Fruit fly (Drosophila melanogaster) whole organism, embryonic: ENCODE measurements around the gene Elo68alpha.

Experiments
- Atf6 ChIP-seq: fragments of 200-800 bp; sonication (Bioruptor generic); IDR thresholded peaks from 2 replicates; pipeline ENCODE4 v1.3.6; 2022; ENCODE audit warnings: missing biosample characterization, missing genetic modification characterization
- BtbVII ChIP-seq: fragments of 200-800 bp; sonication (Bioruptor generic); optimal IDR thresholded peaks from 3 replicates; lab custom pipeline; 2017; ENCODE audit warnings: missing biosample characterization, mild to moderate bottlenecking, missing genetic modification characterization
- CG11398 ChIP-seq: fragments of 200-800 bp; sonication (Bioruptor generic); optimal IDR thresholded peaks from 2 replicates; lab custom pipeline; 2016; ENCODE audit warnings: missing biosample characterization, missing genetic modification characterization
- CG11456 ChIP-seq: fragments of 200-800 bp; sonication (Bioruptor generic); IDR thresholded peaks from 3 replicates; pipeline ENCODE4 v1.3.6; 2022; ENCODE audit warnings: missing biosample characterization, missing genetic modification characterization
- CG11504 ChIP-seq: fragments of 200-800 bp; sonication (Bioruptor generic); optimal IDR thresholded peaks from 3 replicates; lab custom pipeline; 2019; ENCODE audit warnings: missing biosample characterization, mild to moderate bottlenecking, missing genetic modification characterization, moderate library complexity
- CG12942 ChIP-seq: fragments of 200-800 bp; sonication (Bioruptor generic); optimal IDR thresholded peaks from 3 replicates; lab custom pipeline; 2016; ENCODE audit warnings: missing biosample characterization, missing genetic modification characterization
- CG13775 ChIP-seq: fragments of 200-800 bp; sonication (Bioruptor generic); optimal IDR thresholded peaks from 3 replicates; lab custom pipeline; 2017; ENCODE audit warnings: missing biosample characterization, mild to moderate bottlenecking, missing genetic modification characterization
- CG13894 ChIP-seq: fragments of 200-800 bp; sonication (Bioruptor generic); optimal IDR thresholded peaks from 3 replicates; lab custom pipeline; 2018; ENCODE audit warnings: missing biosample characterization, mild to moderate bottlenecking, missing genetic modification characterization, moderate library complexity
- CG15073 ChIP-seq: fragments of 200-800 bp; sonication (Bioruptor generic); optimal IDR thresholded peaks from 2 replicates; lab custom pipeline; 2016; ENCODE audit warnings: missing biosample characterization, missing genetic modification characterization
- CG15479 ChIP-seq: fragments of 200-800 bp; sonication (Bioruptor generic); optimal IDR thresholded peaks from 3 replicates; lab custom pipeline; 2019; ENCODE audit warnings: missing biosample characterization, mild to moderate bottlenecking, missing genetic modification characterization, moderate library complexity
- CG17361 ChIP-seq: fragments of 200-800 bp; sonication (Bioruptor generic); IDR thresholded peaks from 3 replicates; pipeline ENCODE4 v1.3.6; 2022; ENCODE audit warnings: missing biosample characterization, missing genetic modification characterization
- CG17385 ChIP-seq: fragments of 200-800 bp; sonication (Bioruptor generic); optimal IDR thresholded peaks from 3 replicates; lab custom pipeline; 2018; ENCODE audit warnings: missing biosample characterization, mild to moderate bottlenecking, missing genetic modification characterization
- CG2889 ChIP-seq: fragments of 200-800 bp; sonication (Bioruptor generic); IDR thresholded peaks from 3 replicates; pipeline ENCODE4 v1.3.6; 2022; ENCODE audit warnings: missing biosample characterization, missing genetic modification characterization
- CG30020 ChIP-seq: fragments of 200-800 bp; optimal IDR thresholded peaks from 2 replicates; lab custom pipeline; 2019; ENCODE audit warnings: missing biosample characterization, mild to moderate bottlenecking, missing genetic modification characterization, moderate library complexity
- CG31441 ChIP-seq: fragments of 200-800 bp; sonication (Bioruptor generic); IDR thresholded peaks from 2 replicates; pipeline ENCODE4 v1.3.6; 2022; ENCODE audit warnings: missing biosample characterization, missing genetic modification characterization
- CG32532 ChIP-seq: fragments of 200-800 bp; sonication (Bioruptor generic); IDR thresholded peaks from 2 replicates; pipeline ENCODE4 v1.3.6; 2022; ENCODE audit warnings: missing biosample characterization, missing genetic modification characterization
- CG34224 ChIP-seq: fragments of 200-800 bp; sonication (Bioruptor generic); IDR thresholded peaks from 3 replicates; pipeline ENCODE4 v1.3.6; 2022; ENCODE audit warnings: missing biosample characterization, missing genetic modification characterization; ENCODE audit not compliant: partially characterized antibody
- CG6272 ChIP-seq: fragments of 200-800 bp; sonication (Bioruptor generic); IDR thresholded peaks from 2 replicates; pipeline ENCODE4 v1.3.6; 2022; ENCODE audit warnings: missing biosample characterization, missing genetic modification characterization
- CG9215 ChIP-seq: fragments of 200-800 bp; sonication (Bioruptor generic); IDR thresholded peaks from 2 replicates; pipeline ENCODE4 v1.3.6; 2022; ENCODE audit warnings: missing biosample characterization, missing genetic modification characterization
- CTCF ChIP-seq: fragments of 200-800 bp; sonication (Bioruptor generic); optimal IDR thresholded peaks from 2 replicates; lab custom pipeline; 2017; ENCODE audit warnings: missing biosample characterization, mild to moderate bottlenecking, missing genetic modification characterization, moderate library complexity
- Dbx ChIP-seq: fragments of 200-800 bp; sonication (Bioruptor generic); IDR thresholded peaks from 3 replicates; pipeline ENCODE4 v1.3.6; 2022; ENCODE audit warnings: missing biosample characterization, missing genetic modification characterization
- Fer2 ChIP-seq: fragments of 200-800 bp; sonication (Bioruptor generic); optimal IDR thresholded peaks from 2 replicates; lab custom pipeline; 2018; ENCODE audit warnings: missing biosample characterization, mild to moderate bottlenecking, missing genetic modification characterization, moderate library complexity
- HmgZ ChIP-seq: fragments of 200-800 bp; sonication (Bioruptor generic); optimal IDR thresholded peaks from 2 replicates; lab custom pipeline; 2018; ENCODE audit warnings: missing biosample characterization, mild to moderate bottlenecking, missing genetic modification characterization
- Hr51 ChIP-seq, 2 experiments: fragments of 200-800 bp; sonication (Bioruptor generic); optimal IDR thresholded peaks; 2 replicates in 1 of 2; 3 replicates in 1 of 2; lab custom pipeline; 2016 to 2018; ENCODE audit warnings: missing biosample characterization in 2 of 2, missing genetic modification characterization in 2 of 2, mild to moderate bottlenecking in 1 of 2, moderate library complexity in 1 of 2
- Myb ChIP-seq: fragments of 200-800 bp; sonication (Bioruptor generic); optimal IDR thresholded peaks from 2 replicates; lab custom pipeline; 2016; ENCODE audit warnings: missing biosample characterization, missing genetic modification characterization
- Six4 ChIP-seq: fragments of 200-800 bp; sonication (Bioruptor generic); optimal IDR thresholded peaks from 2 replicates; lab custom pipeline; 2016; ENCODE audit warnings: missing biosample characterization, missing genetic modification characterization
- Sry-δ ChIP-seq: fragments of 200-800 bp; sonication (Bioruptor generic); optimal IDR thresholded peaks from 2 replicates; lab custom pipeline; 2016; ENCODE audit warnings: missing biosample characterization, missing genetic modification characterization
- Stat92E ChIP-seq, 3 experiments: fragments of >200 bp in 2 of 3; fragments of 200-800 bp in 1 of 3; sonication (Bioruptor generic) in 1 of 3; optimal IDR thresholded peaks; 2 replicates each; lab custom pipeline; 2017 to 2019; ENCODE audit warnings: missing biosample characterization in 3 of 3, missing genetic modification characterization in 3 of 3, mild to moderate bottlenecking in 1 of 3, moderate library complexity in 1 of 3
- ato ChIP-seq: fragments of 200-800 bp; sonication (Bioruptor generic); IDR thresholded peaks from 2 replicates; pipeline ENCODE4 v1.3.6; 2022; ENCODE audit warnings: missing biosample characterization, missing genetic modification characterization; ENCODE audit not compliant: partially characterized antibody
- caup ChIP-seq: fragments of 200-800 bp; sonication (Bioruptor generic); optimal IDR thresholded peaks from 3 replicates; lab custom pipeline; 2017; ENCODE audit warnings: missing biosample characterization, mild to moderate bottlenecking, missing genetic modification characterization, moderate library complexity; ENCODE audit not compliant: severe bottlenecking
- dati ChIP-seq: fragments of 200-800 bp; sonication (Bioruptor generic); IDR thresholded peaks from 2 replicates; pipeline ENCODE4 v1.3.6; 2022; ENCODE audit warnings: missing biosample characterization, missing genetic modification characterization
- dm ChIP-seq: fragments of 200-800 bp; sonication (Bioruptor generic); optimal IDR thresholded peaks from 3 replicates; lab custom pipeline; 2016; ENCODE audit warnings: missing biosample characterization, missing genetic modification characterization
- dmrt11E ChIP-seq: fragments of 200-800 bp; sonication (Bioruptor generic); optimal IDR thresholded peaks from 3 replicates; lab custom pipeline; 2018; ENCODE audit warnings: missing biosample characterization, mild to moderate bottlenecking, missing genetic modification characterization, moderate library complexity
- en ChIP-seq: fragments of 200-800 bp; sonication (Bioruptor generic); optimal IDR thresholded peaks from 2 replicates; lab custom pipeline; 2016; ENCODE audit warnings: missing biosample characterization, missing genetic modification characterization
- fd64A ChIP-seq: fragments of 200-800 bp; sonication (Bioruptor generic); optimal IDR thresholded peaks from 3 replicates; lab custom pipeline; 2018; ENCODE audit warnings: missing biosample characterization, mild to moderate bottlenecking, missing genetic modification characterization
- grn ChIP-seq: fragments of 200-800 bp; sonication (Bioruptor generic); optimal IDR thresholded peaks from 3 replicates; lab custom pipeline; 2017; ENCODE audit warnings: missing biosample characterization, missing genetic modification characterization
- hkb ChIP-seq, 2 experiments: fragments of 200-800 bp in 1 of 2; fragments of >200 bp in 1 of 2; sonication (Bioruptor generic) in 1 of 2; IDR thresholded peaks in 1 of 2; optimal IDR thresholded peaks in 1 of 2; 2 replicates each; pipeline versions ENCODE4 v1.3.6 to Lab custom; 2017 to 2022; ENCODE audit warnings: missing biosample characterization in 1 of 2, missing genetic modification characterization in 1 of 2
- insv ChIP-seq, 2 experiments: fragments of 200-800 bp; sonication (Bioruptor generic); optimal IDR thresholded peaks; 3 replicates each; lab custom pipeline; 2016 to 2018; ENCODE audit warnings: missing biosample characterization in 2 of 2, missing genetic modification characterization in 2 of 2
- inv ChIP-seq: fragments of 200-800 bp; sonication (Bioruptor generic); IDR thresholded peaks from 2 replicates; pipeline ENCODE4 v1.3.6; 2022; ENCODE audit warnings: missing biosample characterization, missing genetic modification characterization; ENCODE audit not compliant: partially characterized antibody
- otp ChIP-seq: fragments of 200-800 bp; sonication (Bioruptor generic); IDR thresholded peaks from 3 replicates; pipeline ENCODE4, ENCODE4 v1.3.6; 2022; ENCODE audit warnings: missing biosample characterization, missing genetic modification characterization
- peb ChIP-seq: fragments of 200-800 bp; sonication (Bioruptor generic); IDR thresholded peaks from 2 replicates; pipeline ENCODE4 v1.3.6; 2022; ENCODE audit warnings: missing biosample characterization, missing genetic modification characterization
- pho ChIP-seq: fragments of 200-800 bp; sonication (Bioruptor generic); optimal IDR thresholded peaks from 2 replicates; lab custom pipeline; 2016; ENCODE audit warnings: missing biosample characterization, missing genetic modification characterization
- phol ChIP-seq: fragments of 200-800 bp; sonication (Bioruptor generic); optimal IDR thresholded peaks from 3 replicates; lab custom pipeline; 2018; ENCODE audit warnings: missing biosample characterization, mild to moderate bottlenecking, missing genetic modification characterization, moderate library complexity
- psq ChIP-seq: fragments of 200-800 bp; sonication (Bioruptor generic); optimal IDR thresholded peaks from 2 replicates; lab custom pipeline; 2017; ENCODE audit warnings: missing biosample characterization, missing genetic modification characterization
- ro ChIP-seq: fragments of 200-800 bp; sonication (Bioruptor generic); IDR thresholded peaks from 2 replicates; pipeline ENCODE4 v1.3.6; 2022; ENCODE audit warnings: missing biosample characterization, missing genetic modification characterization
- sens-2 ChIP-seq: fragments of 200-800 bp; sonication (Bioruptor generic); IDR thresholded peaks from 2 replicates; pipeline ENCODE4 v1.3.6; 2022; ENCODE audit warnings: missing biosample characterization, missing genetic modification characterization
- sqz ChIP-seq: fragments of 200-800 bp; sonication (Bioruptor generic); optimal IDR thresholded peaks from 3 replicates; lab custom pipeline; 2018; ENCODE audit warnings: missing biosample characterization, mild to moderate bottlenecking, missing genetic modification characterization
- tap ChIP-seq: fragments of 200-800 bp; optimal IDR thresholded peaks from 3 replicates; lab custom pipeline; 2019; ENCODE audit warnings: missing biosample characterization, mild to moderate bottlenecking, missing genetic modification characterization, moderate library complexity
- tna ChIP-seq: fragments of 200-800 bp; sonication (Bioruptor generic); IDR thresholded peaks from 2 replicates; pipeline ENCODE4 v1.3.6; 2022; ENCODE audit warnings: missing biosample characterization, missing genetic modification characterization; ENCODE audit not compliant: partially characterized antibody
- unc-4 ChIP-seq: fragments of 200-800 bp; sonication (Bioruptor generic); IDR thresholded peaks from 2 replicates; pipeline ENCODE4 v1.3.6; 2022; ENCODE audit warnings: missing biosample characterization, missing genetic modification characterization; ENCODE audit not compliant: partially characterized antibody

Elo68alpha gene

dm6 chr3L:11123088-11123487, 20.3 kb upstream of the Elo68alpha start, which contains the start of the genes Ufd1 and NaPi-III (continued):
- no peak for TF ChIP-seq CG15073 (GFP tag; lab: Kevin White, UChicago)
- TF ChIP-seq Myb (GFP tag; lab: Kevin White, UChicago) = peak; percentile 81
- peak; percentile 61 for TF ChIP-seq CG11504 (tag; lab: Kevin White, UChicago)
- TF ChIP-seq psq (GFP tag; lab: Kevin White, UChicago) = no peak
- TF ChIP-seq CG12942 (GFP tag; lab: Kevin White, UChicago) = no peak
- TF ChIP-seq CG9215 (GFP tag; lab: Robert Waterston, UW) = no peak; the same call in 1 of the 2 replicates
- TF ChIP-seq Hr51 (GFP tag; optimal IDR thresholded peaks at IDR 0.05; lab: Kevin White, UChicago) = peak in 1 of 2 experiments; percentile 12
- TF ChIP-seq Fer2 (tag; lab: Kevin White, UChicago) = no peak
- peak; percentile 75 for TF ChIP-seq CG32532 (GFP tag; lab: Robert Waterston, UW)
- peak; percentile 71; the same call in 1 of the 2 replicates for TF ChIP-seq inv (GFP tag; lab: Robert Waterston, UW)
- TF ChIP-seq CG34224 = peak; percentile 72
- peak; percentile 76 for TF ChIP-seq tna (GFP tag; lab: Robert Waterston, UW)
- peak; percentile 20 for TF ChIP-seq dmrt11E (tag; lab: Kevin White, UChicago)
- no peak for TF ChIP-seq en
- no peak for TF ChIP-seq ro (GFP tag; lab: Robert Waterston, UW)
- no peak for TF ChIP-seq BtbVII (GFP tag; lab: Kevin White, UChicago)
- no peak for TF ChIP-seq otp (GFP tag; lab: Robert Waterston, UW)
- TF ChIP-seq insv (GFP tag; optimal IDR thresholded peaks at IDR 0.05; lab: Kevin White, UChicago) = peak in 1 of 2 experiments; percentile 72
- no peak for TF ChIP-seq CG17385 (GFP tag; lab: Kevin White, UChicago)
- peak; percentile 68 for TF ChIP-seq CG15479 (GFP tag; lab: Kevin White, UChicago)
- no peak for TF ChIP-seq tap (tag; lab: Kevin White, UChicago)
- TF ChIP-seq Stat92E (GFP tag; optimal IDR thresholded peaks at IDR 0.05; lab: Kevin White, UChicago) = peak in 1 of 3 experiments; percentile 80
- peak; percentile 84 for TF ChIP-seq ato (GFP tag; lab: Robert Waterston, UW)
- no peak for TF ChIP-seq peb (GFP tag; lab: Robert Waterston, UW)
- TF ChIP-seq unc-4 (GFP tag; lab: Robert Waterston, UW) = peak; percentile 92
- TF ChIP-seq grn (GFP tag; lab: Kevin White, UChicago) = no peak
- TF ChIP-seq sqz (GFP tag; lab: Kevin White, UChicago) = peak; percentile 88
- TF ChIP-seq sens-2 (GFP tag; lab: Robert Waterston, UW) = no peak
- no peak for TF ChIP-seq CG11398 (GFP tag; lab: Kevin White, UChicago)
- peak; percentile 27; the same call in 1 of the 2 replicates for TF ChIP-seq CG6272 (GFP tag; lab: Robert Waterston, UW)
- no peak for TF ChIP-seq Six4 (GFP tag; lab: Kevin White, UChicago)
- TF ChIP-seq fd64A = no peak
- TF ChIP-seq CG17361 (GFP tag; lab: Robert Waterston, UW) = no peak
- TF ChIP-seq CG11456 (GFP tag; lab: Robert Waterston, UW) = peak; percentile 75; the same call in 2 of the 3 replicates
- peak; percentile 80 for TF ChIP-seq CG13894 (tag; lab: Kevin White, UChicago)
- TF ChIP-seq Atf6 (GFP tag; lab: Robert Waterston, UW) = 0 out of 2 replicates have a peak, but pooled peaks have one; percentile 16
- TF ChIP-seq Sry-δ (GFP tag; lab: Kevin White, UChicago) = peak; percentile 97
- peak; percentile 46 for TF ChIP-seq CG13775 (GFP tag; lab: Kevin White, UChicago)
- peak; percentile 69; the same call in 2 of the 3 replicates for TF ChIP-seq Dbx (GFP tag; lab: Robert Waterston, UW)
- TF ChIP-seq phol (tag; lab: Kevin White, UChicago) = peak; percentile 59
- TF ChIP-seq CG30020 (tag; lab: Kevin White, UChicago) = peak; percentile 19
- peak; percentile 91 for TF ChIP-seq HmgZ (tag; lab: Kevin White, UChicago)
- TF ChIP-seq dati (GFP tag; lab: Robert Waterston, UW) = no peak
- TF ChIP-seq pho (GFP tag; lab: Kevin White, UChicago) = peak; percentile 35
- no peak for TF ChIP-seq CG2889
- TF ChIP-seq CTCF = peak; percentile 92
- peak; percentile 73 for TF ChIP-seq dm (GFP tag; lab: Kevin White, UChicago)
- peak; percentile 38 for TF ChIP-seq caup (GFP tag; lab: Kevin White, UChicago)
- no peak for TF ChIP-seq CG31441 (GFP tag; lab: Robert Waterston, UW)
- TF ChIP-seq hkb (optimal IDR thresholded peaks at IDR 0.05; lab: Kevin White, UChicago) = peak; percentile 35
- TF ChIP-seq hkb (GFP tag; IDR thresholded peaks at IDR 0.05; lab: Robert Waterston, UW) = no peak
